Worm (Caenorhabditis elegans) whole organism, mixed stage, embryonic: ENCODE measurements around the gene clec-83.

Source experiments
- M03D4.4 ChIP-seq: sonication (generic microtip); optimal IDR thresholded peaks from 2 replicates; lab custom pipeline; 2017; ENCODE audit warnings: mild to moderate bottlenecking, missing genetic modification characterization, missing compliant biosample characterization
- bed-3 ChIP-seq: fragments of 200-800 bp; sonication (Bioruptor generic); optimal IDR thresholded peaks from 3 replicates; lab custom pipeline; 2018; ENCODE audit warnings: mild to moderate bottlenecking, missing genetic modification characterization, moderate library complexity, missing compliant biosample characterization
- blmp-1 ChIP-seq: fragments of 150-350 bp; optimal IDR thresholded peaks from 2 replicates; lab custom pipeline; 2014; ENCODE audit warnings: missing biosample characterization, missing genetic modification characterization
- ces-1 ChIP-seq: fragments of 150-350 bp; optimal IDR thresholded peaks from 2 replicates; lab custom pipeline; 2014; ENCODE audit warnings: missing biosample characterization, missing genetic modification reagents, missing genetic modification characterization
- elt-1 ChIP-seq: sonication (generic microtip); optimal IDR thresholded peaks from 2 replicates; lab custom pipeline; 2017; ENCODE audit warnings: missing genetic modification characterization, mild to moderate bottlenecking, missing compliant biosample characterization, antibody characterized with exemption, moderate library complexity, borderline replicate concordance; ENCODE audit not compliant: insufficient read depth
- elt-3 ChIP-seq: fragments of 150-350 bp; optimal IDR thresholded peaks from 2 replicates; lab custom pipeline; 2014; ENCODE audit warnings: missing biosample characterization, missing genetic modification characterization
- ham-2 ChIP-seq: fragments of 200-800 bp; sonication (Bioruptor generic); optimal IDR thresholded peaks from 2 replicates; lab custom pipeline; 2018; ENCODE audit warnings: mild to moderate bottlenecking, missing genetic modification characterization, missing compliant biosample characterization
- lin-13 ChIP-seq: fragments of 150-350 bp; optimal IDR thresholded peaks from 2 replicates; lab custom pipeline; 2014; ENCODE audit warnings: missing biosample characterization, missing genetic modification characterization
- lin-32 ChIP-seq: fragments of 200-800 bp; sonication (Bioruptor generic); optimal IDR thresholded peaks from 2 replicates; lab custom pipeline; 2018; ENCODE audit warnings: mild to moderate bottlenecking, missing genetic modification characterization, missing compliant biosample characterization
- nhr-28 ChIP-seq: fragments of 150-350 bp; optimal IDR thresholded peaks from 2 replicates; lab custom pipeline; 2014; ENCODE audit warnings: missing biosample characterization, missing genetic modification characterization
- nhr-76 ChIP-seq: sonication (generic microtip); optimal IDR thresholded peaks from 2 replicates; lab custom pipeline; 2017; ENCODE audit warnings: missing biosample characterization, missing genetic modification characterization
- pha-4 ChIP-seq: fragments of 150-350 bp; optimal IDR thresholded peaks from 2 replicates; lab custom pipeline; 2018; ENCODE audit warnings: missing biosample characterization, missing genetic modification reagents, missing genetic modification characterization
- snpc-4 ChIP-seq: fragments of 150-350 bp; optimal IDR thresholded peaks from 2 replicates; lab custom pipeline; 2014; ENCODE audit warnings: missing biosample characterization, missing genetic modification characterization
- unc-62 ChIP-seq: fragments of 150-350 bp; optimal IDR thresholded peaks from 2 replicates; lab custom pipeline; 2014; ENCODE audit warnings: missing biosample characterization, missing genetic modification reagents, missing genetic modification characterization

DNA sequence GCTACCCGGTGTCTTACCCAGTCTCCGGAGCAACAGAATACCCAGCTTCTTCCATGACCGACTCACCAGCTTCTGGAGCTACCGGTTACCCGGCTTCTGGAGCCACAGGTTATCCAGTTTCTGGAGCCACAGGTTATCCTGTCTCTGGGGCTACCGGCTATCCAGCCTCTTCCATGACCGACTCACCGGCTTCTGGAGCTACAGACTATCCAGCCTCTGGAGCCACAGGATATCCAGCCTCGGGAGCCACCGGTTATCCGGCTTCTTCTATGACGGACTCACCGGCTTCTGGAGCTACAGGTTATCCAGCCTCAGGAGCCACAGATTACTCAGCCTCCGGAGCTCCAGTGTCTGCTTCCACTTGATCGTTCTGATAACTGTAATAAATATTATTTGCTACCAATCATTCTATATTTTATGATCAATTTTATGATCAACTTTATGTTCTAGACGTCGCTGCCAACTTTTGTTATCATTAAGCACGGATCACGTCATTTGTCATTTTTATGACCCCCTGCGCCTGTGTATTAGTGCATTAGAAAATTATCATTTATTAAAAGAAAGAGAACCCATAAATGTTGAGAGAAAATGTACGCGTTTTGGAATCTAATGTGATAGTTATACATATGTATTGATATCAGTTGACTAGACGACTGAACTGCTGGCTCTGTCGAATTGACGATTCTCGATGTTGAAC is 13.9 kb upstream of the clec-83 start:
- TF ChIP-seq elt-3 (tag; lab: Kevin White, UChicago) = no peak
- TF ChIP-seq unc-62 (GFP tag; lab: Kevin White, UChicago) = no peak
- TF ChIP-seq lin-13 = no peak
- no peak for TF ChIP-seq nhr-28
- TF ChIP-seq ces-1 (GFP tag; lab: Kevin White, UChicago) = no peak
- TF ChIP-seq bed-3 = no peak
- no peak for TF ChIP-seq snpc-4 (tag; lab: Kevin White, UChicago)
- no peak for TF ChIP-seq pha-4 (tag; lab: Kevin White, UChicago)
- TF ChIP-seq lin-32 = no peak
- no peak for TF ChIP-seq ham-2 (GFP tag; lab: Kevin White, UChicago)
- no peak for TF ChIP-seq elt-1
- TF ChIP-seq blmp-1 (tag; lab: Kevin White, UChicago) = no peak
- no peak for TF ChIP-seq M03D4.4 (tag; lab: Kevin White, UChicago)
- TF ChIP-seq nhr-76 (tag; lab: Kevin White, UChicago) = no peak
